Worm (Caenorhabditis elegans) whole organism, early embryonic: Measurements from ENCODE around the gene C35D10.5.

Experiments
- F13C5.2 ChIP-seq: sonication (generic microtip); optimal IDR thresholded peaks from 2 replicates; lab custom pipeline; 2017; ENCODE audit warnings: mild to moderate bottlenecking, missing genetic modification characterization, inconsistent platforms, missing compliant biosample characterization
- aly-1 ChIP-seq: sonication (generic microtip); optimal IDR thresholded peaks from 2 replicates; lab custom pipeline; 2016; ENCODE audit warnings: missing genetic modification characterization, missing compliant biosample characterization
- ama-1 ChIP-seq: fragments of 150-350 bp; optimal IDR thresholded peaks from 2 replicates; lab custom pipeline; 2014
- ceh-13 ChIP-seq: fragments of 200-800 bp; sonication (Bioruptor generic); optimal IDR thresholded peaks from 2 replicates; lab custom pipeline; 2018; ENCODE audit warnings: mild to moderate bottlenecking, missing genetic modification characterization, missing compliant biosample characterization
- ets-7 ChIP-seq: sonication (generic microtip); optimal IDR thresholded peaks from 2 replicates; lab custom pipeline; 2016; ENCODE audit warnings: missing genotype, missing genetic modification characterization, missing compliant biosample characterization
- flt-1 ChIP-seq: fragments of 200-800 bp; sonication (Bioruptor generic); IDR thresholded peaks from 2 replicates; pipeline ENCODE4 v1.3.6; 2022; ENCODE audit warnings: missing genetic modification characterization, missing compliant biosample characterization
- hmbx-1 ChIP-seq: sonication (generic microtip); optimal IDR thresholded peaks from 2 replicates; lab custom pipeline; 2016; ENCODE audit warnings: mild to moderate bottlenecking, missing genetic modification characterization, missing compliant biosample characterization
- hnd-1 ChIP-seq: sonication (generic microtip); optimal IDR thresholded peaks from 2 replicates; lab custom pipeline; 2016; ENCODE audit warnings: missing genetic modification characterization, missing compliant biosample characterization
- pes-1 ChIP-seq: fragments of 200-800 bp; sonication (Bioruptor generic); IDR thresholded peaks from 2 replicates; pipeline ENCODE4 v1.3.6; 2022; ENCODE audit warnings: missing genetic modification reagents, missing genetic modification characterization, missing compliant biosample characterization
- tbx-37 ChIP-seq: fragments of 200-800 bp; sonication (Bioruptor generic); conservative IDR thresholded peaks from 2 replicates; pipeline ENCODE4 v1.3.6; 2022; ENCODE audit warnings: missing genetic modification reagents, missing genetic modification characterization, missing compliant biosample characterization

- TF ChIP-seq ama-1 (lab: Kevin White, UChicago): no peak
- no peak for TF ChIP-seq pes-1 (GFP tag; lab: Robert Waterston, UW)
- TF ChIP-seq tbx-37 (GFP tag; lab: Robert Waterston, UW): no peak
- no peak for TF ChIP-seq ets-7 (tag; lab: Kevin White, UChicago)
- no peak for TF ChIP-seq ceh-13 (GFP tag; lab: Kevin White, UChicago)
- TF ChIP-seq flt-1 (GFP tag; lab: Robert Waterston, UW): no peak
- TF ChIP-seq hmbx-1: no peak
- TF ChIP-seq aly-1 (tag; lab: Kevin White, UChicago): no peak
- no peak for TF ChIP-seq hnd-1 (tag; lab: Kevin White, UChicago)
- TF ChIP-seq F13C5.2: no peak
Observed at ce11 chrIII:4899035-4899578, 37.0 kb downstream of the C35D10.5 start, which contains the start of gene nhl-2.
